Worm (Caenorhabditis elegans): ENCODE results near the gene droe-8.

DNA sequence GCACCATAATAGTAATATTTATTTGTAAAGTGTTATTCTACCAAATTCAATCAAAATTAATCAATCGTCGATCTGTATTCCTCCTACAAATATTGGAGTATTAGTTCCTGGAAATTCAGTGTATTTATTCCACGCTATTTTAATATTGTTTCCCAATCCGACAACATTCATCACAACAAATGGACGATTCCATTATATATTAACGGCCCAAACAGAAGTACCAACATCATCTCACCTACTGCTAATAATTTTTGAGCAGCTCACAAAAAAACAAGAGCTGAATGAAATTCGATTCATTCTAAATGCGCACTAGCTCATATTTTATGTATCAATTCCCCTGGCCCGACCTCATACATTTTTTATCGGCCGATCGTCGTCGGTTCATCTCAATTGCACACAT, 40.7 kb downstream of the droe-8 start:
- TF ChIP-seq dpl-1 (GFP tag; optimal IDR thresholded peaks at IDR 0.05) (no peak), C17E4.6 (GFP tag; IDR thresholded peaks at IDR 0.05) (no peak), B0035.1 (tag; optimal IDR thresholded peaks at IDR 0.05) (no peak), let-607 (tag; optimal IDR thresholded peaks at IDR 0.05) (no peak)

Measured in whole organism, young adult.